Fruit fly (Drosophila melanogaster): ENCODE data around the gene ng3.

dm6 chrX:3192301-3192700, 49.6 kb downstream of the ng3 start:
- TF ChIP-seq pan (optimal IDR thresholded peaks at IDR 0.05) (no peak), sage (GFP tag; optimal IDR thresholded peaks at IDR 0.05) (no peak), dsf (GFP tag; optimal IDR thresholded peaks at IDR 0.05; ENCODE audit: borderline replicate concordance) (no peak), Sp1 (GFP tag; optimal IDR thresholded peaks at IDR 0.05) (no peak), jim (GFP tag; optimal IDR thresholded peaks at IDR 0.05) (no peak), Abd-B (GFP tag; optimal IDR thresholded peaks at IDR 0.05) (no peak)
